Worm (Caenorhabditis elegans) whole organism, mixed stage, embryonic: ENCODE measurements around the gene rde-1.

ENCODE experiments used
- M03D4.4 ChIP-seq: sonication (generic microtip); optimal IDR thresholded peaks from 2 replicates; lab custom pipeline; 2017; ENCODE audit warnings: mild to moderate bottlenecking, missing genetic modification characterization, missing compliant biosample characterization
- bed-3 ChIP-seq: fragments of 200-800 bp; sonication (Bioruptor generic); optimal IDR thresholded peaks from 3 replicates; lab custom pipeline; 2018; ENCODE audit warnings: mild to moderate bottlenecking, missing genetic modification characterization, moderate library complexity, missing compliant biosample characterization
- blmp-1 ChIP-seq: fragments of 150-350 bp; optimal IDR thresholded peaks from 2 replicates; lab custom pipeline; 2014; ENCODE audit warnings: missing biosample characterization, missing genetic modification characterization
- ham-2 ChIP-seq: fragments of 200-800 bp; sonication (Bioruptor generic); optimal IDR thresholded peaks from 2 replicates; lab custom pipeline; 2018; ENCODE audit warnings: mild to moderate bottlenecking, missing genetic modification characterization, missing compliant biosample characterization
- nhr-76 ChIP-seq: sonication (generic microtip); optimal IDR thresholded peaks from 2 replicates; lab custom pipeline; 2017; ENCODE audit warnings: missing biosample characterization, missing genetic modification characterization
- pha-4 ChIP-seq: fragments of 150-350 bp; optimal IDR thresholded peaks from 2 replicates; lab custom pipeline; 2018; ENCODE audit warnings: missing biosample characterization, missing genetic modification reagents, missing genetic modification characterization
- sem-2 ChIP-seq: fragments of 200-800 bp; sonication (Bioruptor generic); optimal IDR thresholded peaks from 2 replicates; lab custom pipeline; 2018; ENCODE audit warnings: mild to moderate bottlenecking, missing genetic modification characterization, missing compliant biosample characterization
- snpc-4 ChIP-seq: fragments of 150-350 bp; optimal IDR thresholded peaks from 2 replicates; lab custom pipeline; 2014; ENCODE audit warnings: missing biosample characterization, missing genetic modification characterization
- sptf-1 ChIP-seq: sonication (generic microtip); optimal IDR thresholded peaks from 2 replicates; lab custom pipeline; 2017; ENCODE audit warnings: mild to moderate bottlenecking, missing genetic modification characterization, moderate library complexity, missing compliant biosample characterization
- unc-120 ChIP-seq: sonication (generic microtip); optimal IDR thresholded peaks from 2 replicates; lab custom pipeline; 2017; ENCODE audit warnings: missing genetic modification characterization, missing compliant biosample characterization; ENCODE audit not compliant: poor library complexity, severe bottlenecking
- unc-39 ChIP-seq: fragments of 150-350 bp; optimal IDR thresholded peaks from 2 replicates; lab custom pipeline; 2014; ENCODE audit warnings: missing biosample characterization, missing genetic modification characterization
- ztf-11 ChIP-seq: fragments of 150-350 bp; optimal IDR thresholded peaks from 2 replicates; lab custom pipeline; 2014; ENCODE audit warnings: missing biosample characterization, missing genetic modification characterization

Gene rde-1

ce11 chrV:9948840-9949239 is 42.6 kb downstream of the rde-1 start, which contains the start of gene nlp-58:
Gene nlp-58, minus strand, starts transcription at chrV:9948940.
- no peak for TF ChIP-seq M03D4.4 (tag; lab: Kevin White, UChicago)
- no peak for TF ChIP-seq ztf-11 (tag; lab: Kevin White, UChicago)
- TF ChIP-seq nhr-76 (tag; lab: Kevin White, UChicago) = no peak
- TF ChIP-seq, all 35 proteins: peak for 0

DNA sequence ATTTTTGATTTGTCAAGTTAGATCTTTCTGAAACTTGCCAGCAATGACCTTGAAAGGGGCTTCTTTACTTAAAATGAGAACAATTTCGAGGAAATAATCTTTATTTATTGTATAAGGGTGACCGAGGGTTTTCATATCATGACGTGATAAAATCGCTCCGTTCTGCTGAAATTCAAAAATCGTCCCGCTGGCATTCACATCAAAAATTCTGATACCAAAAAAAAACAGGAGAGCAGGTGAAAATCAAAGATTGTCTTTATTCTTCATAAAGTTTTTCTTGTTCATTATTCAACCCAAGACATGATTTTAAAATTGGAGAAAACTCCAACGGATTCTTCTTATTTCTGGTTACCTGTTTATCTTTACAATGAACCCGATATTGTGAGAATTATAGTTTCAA is 47.3 kb downstream of the rde-1 start, which contains the start of gene sre-28:
sre-28 (plus strand) TSS at position 301 of the 400 bp plus-strand sequence.
- TF ChIP-seq ham-2 (no peak), pha-4 (tag; lab: Kevin White, UChicago) (no peak), sem-2 (GFP tag; lab: Kevin White, UChicago) (no peak)

ce11 chrV:9943039-9943438 is 48.4 kb downstream of the rde-1 start, which contains the start of gene fipr-12:
Gene fipr-12, plus strand, starts transcription at chrV:9943339.
- TF ChIP-seq unc-120 (tag; lab: Kevin White, UChicago) (no peak), unc-39 (no peak), snpc-4 (no peak), nhr-76 (tag; lab: Kevin White, UChicago) (no peak), pha-4 (tag; lab: Kevin White, UChicago) (no peak), sptf-1 (tag; lab: Kevin White, UChicago) (no peak), blmp-1 (no peak), bed-3 (GFP tag; lab: Kevin White, UChicago) (no peak)
